Worm (Caenorhabditis elegans) whole organism, L2 larva: ENCODE measurements around the gene T26A5.6.

Source experiments
- C34F6.9 ChIP-seq: fragments of 150-350 bp; optimal IDR thresholded peaks from 2 replicates; lab custom pipeline; 2014; ENCODE audit warnings: missing biosample characterization, missing genetic modification characterization
- F13H6.1 ChIP-seq: sonication (generic microtip); optimal IDR thresholded peaks from 2 replicates; lab custom pipeline; 2016; ENCODE audit warnings: missing genetic modification characterization, missing compliant biosample characterization
- R02D3.7 ChIP-seq: fragments of 150-350 bp; optimal IDR thresholded peaks from 2 replicates; lab custom pipeline; 2014; ENCODE audit warnings: missing biosample characterization, missing genetic modification characterization
- Y55F3AM.14 ChIP-seq: fragments of 200-800 bp; sonication (Bioruptor generic); optimal IDR thresholded peaks from 2 replicates; lab custom pipeline; 2018; ENCODE audit warnings: mild to moderate bottlenecking, missing genetic modification characterization, missing compliant biosample characterization
- ZK546.5 ChIP-seq: sonication (generic microtip); optimal IDR thresholded peaks from 2 replicates; lab custom pipeline; 2017; ENCODE audit warnings: missing biosample characterization, missing genetic modification characterization
- alr-1 ChIP-seq: fragments of 150-350 bp; optimal IDR thresholded peaks from 2 replicates; lab custom pipeline; 2014; ENCODE audit warnings: missing biosample characterization, missing genetic modification characterization
- aly-2 ChIP-seq: fragments of 150-350 bp; optimal IDR thresholded peaks from 2 replicates; lab custom pipeline; 2014; ENCODE audit warnings: missing biosample characterization, missing genetic modification characterization
- ama-1 ChIP-seq: fragments of 150-350 bp; optimal IDR thresholded peaks from 2 replicates; lab custom pipeline; 2018; ENCODE audit warnings: inconsistent platforms
- blmp-1 ChIP-seq: sonication (generic microtip); optimal IDR thresholded peaks from 2 replicates; lab custom pipeline; 2017; ENCODE audit warnings: missing genetic modification characterization, mild to moderate bottlenecking, missing compliant biosample characterization, antibody characterized with exemption, moderate library complexity; ENCODE audit not compliant: insufficient read depth
- ceh-16 ChIP-seq: fragments of 150-350 bp; optimal IDR thresholded peaks from 2 replicates; lab custom pipeline; 2014; ENCODE audit warnings: missing biosample characterization, missing genetic modification characterization
- crh-2 ChIP-seq: sonication (generic microtip); optimal IDR thresholded peaks from 2 replicates; lab custom pipeline; 2017; ENCODE audit warnings: missing biosample characterization, missing genetic modification characterization
- dmd-4 ChIP-seq: sonication (generic microtip); optimal IDR thresholded peaks from 2 replicates; lab custom pipeline; 2017; ENCODE audit warnings: missing biosample characterization, missing genetic modification characterization
- egl-27 ChIP-seq: sonication (generic microtip); optimal IDR thresholded peaks from 3 replicates; lab custom pipeline; 2017; ENCODE audit warnings: missing biosample characterization, missing genetic modification reagents, missing genetic modification characterization
- elt-3 ChIP-seq: sonication (generic microtip); optimal IDR thresholded peaks from 2 replicates; lab custom pipeline; 2017; ENCODE audit warnings: missing biosample characterization, missing genetic modification characterization
- fos-1 ChIP-seq: fragments of 150-350 bp; optimal IDR thresholded peaks from 2 replicates; lab custom pipeline; 2014; ENCODE audit warnings: missing biosample characterization, missing genetic modification characterization
- gmeb-1 ChIP-seq: fragments of 150-350 bp; optimal IDR thresholded peaks from 2 replicates; lab custom pipeline; 2014; ENCODE audit warnings: missing biosample characterization, missing genetic modification characterization
- lin-11 ChIP-seq: fragments of 150-350 bp; sonication (generic microtip); optimal IDR thresholded peaks from 2 replicates; lab custom pipeline; 2014; ENCODE audit warnings: missing biosample characterization, missing genetic modification characterization, inconsistent platforms, mixed read lengths
- lsy-2 ChIP-seq, 2 experiments: fragments of 150-350 bp in 1 of 2; sonication (generic microtip) in 1 of 2; optimal IDR thresholded peaks; 2 replicates each; lab custom pipeline; 2014 to 2017; ENCODE audit warnings: missing biosample characterization in 2 of 2, missing genetic modification characterization in 2 of 2
- mab-5 ChIP-seq: fragments of 150-350 bp; optimal IDR thresholded peaks from 2 replicates; lab custom pipeline; 2014; ENCODE audit warnings: missing biosample characterization, missing genetic modification characterization
- mbf-1 ChIP-seq: sonication (generic microtip); optimal IDR thresholded peaks from 2 replicates; lab custom pipeline; 2017; ENCODE audit warnings: missing biosample characterization, missing genetic modification characterization
- mdl-1 ChIP-seq, 2 experiments: fragments of 150-350 bp in 1 of 2; sonication (generic microtip) in 1 of 2; optimal IDR thresholded peaks; 2 replicates each; lab custom pipeline; 2017; ENCODE audit warnings: missing biosample characterization in 2 of 2, missing genetic modification characterization in 2 of 2
- nhr-11 ChIP-seq: fragments of 150-350 bp; optimal IDR thresholded peaks from 2 replicates; lab custom pipeline; 2014; ENCODE audit warnings: missing biosample characterization, missing genetic modification characterization
- nhr-12 ChIP-seq: fragments of 150-350 bp; optimal IDR thresholded peaks from 2 replicates; lab custom pipeline; 2014; ENCODE audit warnings: missing biosample characterization, missing genetic modification characterization
- nhr-129 ChIP-seq: fragments of 150-350 bp; optimal IDR thresholded peaks from 2 replicates; lab custom pipeline; 2014; ENCODE audit warnings: missing biosample characterization, missing genetic modification characterization
- nhr-21 ChIP-seq: fragments of 150-350 bp; optimal IDR thresholded peaks from 2 replicates; lab custom pipeline; 2014; ENCODE audit warnings: missing biosample characterization, missing genetic modification characterization
- nhr-237 ChIP-seq: fragments of 150-350 bp; optimal IDR thresholded peaks from 2 replicates; lab custom pipeline; 2014; ENCODE audit warnings: missing biosample characterization, missing genetic modification characterization
- nhr-25 ChIP-seq: fragments of 150-350 bp; sonication (generic microtip); optimal IDR thresholded peaks from 3 replicates; lab custom pipeline; 2014; ENCODE audit warnings: missing biosample characterization, missing genetic modification characterization
- nhr-6 ChIP-seq: fragments of 150-350 bp; optimal IDR thresholded peaks from 2 replicates; lab custom pipeline; 2014; ENCODE audit warnings: missing biosample characterization, missing genetic modification characterization
- nhr-77 ChIP-seq: fragments of 150-350 bp; optimal IDR thresholded peaks from 2 replicates; lab custom pipeline; 2014; ENCODE audit warnings: missing biosample characterization, missing genetic modification characterization
- sem-4 ChIP-seq: fragments of 150-350 bp; optimal IDR thresholded peaks from 2 replicates; lab custom pipeline; 2014; ENCODE audit warnings: missing biosample characterization, missing genetic modification reagents, missing genetic modification characterization
- sma-3 ChIP-seq: sonication (generic microtip); optimal IDR thresholded peaks from 2 replicates; lab custom pipeline; 2016; ENCODE audit warnings: missing genetic modification reagents, missing genetic modification characterization, missing compliant biosample characterization
- sma-9 ChIP-seq, 2 experiments: fragments of 150-350 bp in 1 of 2; sonication (generic microtip) in 1 of 2; optimal IDR thresholded peaks; 2 replicates each; lab custom pipeline; 2014 to 2016; ENCODE audit warnings: missing genetic modification characterization in 2 of 2, mild to moderate bottlenecking in 1 of 2, missing biosample characterization in 1 of 2, missing compliant biosample characterization in 1 of 2, missing genetic modification reagents in 1 of 2, moderate library complexity in 1 of 2
- snpc-4 ChIP-seq: fragments of 150-350 bp; optimal IDR thresholded peaks from 2 replicates; lab custom pipeline; 2014; ENCODE audit warnings: missing biosample characterization, missing genetic modification characterization
- unc-55 ChIP-seq: fragments of 150-350 bp; sonication (generic microtip); optimal IDR thresholded peaks from 3 replicates; lab custom pipeline; 2014; ENCODE audit warnings: missing biosample characterization, missing genetic modification reagents, missing genetic modification characterization
- zag-1 ChIP-seq: fragments of 150-350 bp; optimal IDR thresholded peaks from 2 replicates; lab custom pipeline; 2014; ENCODE audit warnings: missing biosample characterization, missing genetic modification characterization
- ztf-1 ChIP-seq: fragments of 200-800 bp; sonication (Bioruptor generic); conservative IDR thresholded peaks from 2 replicates; pipeline ENCODE4 v1.3.6; 2022; ENCODE audit warnings: missing genetic modification characterization, missing compliant biosample characterization
- ztf-11 ChIP-seq: sonication (generic microtip); optimal IDR thresholded peaks from 2 replicates; lab custom pipeline; 2017; ENCODE audit warnings: missing biosample characterization, missing genetic modification characterization
- ztf-4 ChIP-seq: fragments of 150-350 bp; optimal IDR thresholded peaks from 2 replicates; lab custom pipeline; 2014; ENCODE audit warnings: missing biosample characterization, missing genetic modification characterization

T26A5.6 gene

ce11 chrIII:6436308-6436707 lies 14.2 kb downstream of the T26A5.6 start, which contains the start of gene C05D11.1:
TSS of gene C05D11.1 (plus strand) at chrIII:6436608.
- TF ChIP-seq sma-3 (GFP tag; lab: Kevin White, UChicago) (no peak), ztf-4 (no peak), nhr-12 (no peak), mdl-1 (tag; optimal IDR thresholded peaks at IDR 0.05; lab: Kevin White, UChicago) (no peak), R02D3.7 (no peak), lsy-2 (tag; optimal IDR thresholded peaks at IDR 0.05; lab: Kevin White, UChicago) (no peak), egl-27 (tag; lab: Kevin White, UChicago) (no peak), Y55F3AM.14 (GFP tag; lab: Kevin White, UChicago) (no peak), alr-1 (tag; lab: Kevin White, UChicago) (no peak), ztf-11 (tag; lab: Kevin White, UChicago) (no peak), fos-1 (tag; lab: Kevin White, UChicago) (no peak)
- TF ChIP-seq, all 48 proteins: peak for 0

- TF ChIP-seq ztf-1 (no peak), nhr-77 (tag; lab: Kevin White, UChicago) (no peak), nhr-129 (tag; lab: Kevin White, UChicago) (no peak), lsy-2 (tag; optimal IDR thresholded peaks at IDR 0.05; lab: Kevin White, UChicago) (no peak), nhr-12 (no peak)
Measured at ce11 chrIII:6432939-6433338, 17.6 kb downstream of the T26A5.6 start, which contains the start of gene vps-16. TSS of gene vps-16 (plus strand) at chrIII:6433239.

- peak; percentile 75 for TF ChIP-seq sma-9 (GFP tag; optimal IDR thresholded peaks at IDR 0.05; lab: Kevin White, UChicago)
- TF ChIP-seq sma-9 (tag; optimal IDR thresholded peaks at IDR 0.05; lab: Kevin White, UChicago) = no peak
- peak; percentile 60 for TF ChIP-seq F13H6.1 (tag; lab: Kevin White, UChicago)
- peak; percentile 67 to 90 for TF ChIP-seq lsy-2 (tag; optimal IDR thresholded peaks at IDR 0.05; lab: Kevin White, UChicago)
- TF ChIP-seq C34F6.9 (tag; lab: Kevin White, UChicago) = peak; percentile 97
- TF ChIP-seq mdl-1 (tag; optimal IDR thresholded peaks at IDR 0.05; lab: Kevin White, UChicago) = no peak
- no peak for TF ChIP-seq Y55F3AM.14 (GFP tag; lab: Kevin White, UChicago)
- TF ChIP-seq snpc-4 (tag; lab: Kevin White, UChicago) = no peak
- no peak for TF ChIP-seq ama-1 (lab: Kevin White, UChicago)
- TF ChIP-seq nhr-6 (tag; lab: Kevin White, UChicago) = peak; percentile 58
- peak; percentile 83 for TF ChIP-seq sem-4 (tag; lab: Kevin White, UChicago)
- no peak for TF ChIP-seq nhr-25
- peak; percentile 31 for TF ChIP-seq zag-1 (tag; lab: Kevin White, UChicago)
- TF ChIP-seq ztf-1 = no peak
- peak; percentile 47 for TF ChIP-seq nhr-21 (tag; lab: Kevin White, UChicago)
- no peak for TF ChIP-seq ceh-16 (tag; lab: Kevin White, UChicago)
- no peak for TF ChIP-seq aly-2 (tag; lab: Kevin White, UChicago)
- no peak for TF ChIP-seq mbf-1 (tag; lab: Kevin White, UChicago)
- peak; percentile 65 for TF ChIP-seq sma-3 (GFP tag; lab: Kevin White, UChicago)
- TF ChIP-seq nhr-77 (tag; lab: Kevin White, UChicago) = no peak
- TF ChIP-seq nhr-11 (tag; lab: Kevin White, UChicago) = peak; percentile 6
- TF ChIP-seq egl-27 (tag; lab: Kevin White, UChicago) = peak; percentile 13
- TF ChIP-seq nhr-129 (tag; lab: Kevin White, UChicago) = peak; percentile 74
- peak; percentile 60 for TF ChIP-seq fos-1 (tag; lab: Kevin White, UChicago)
- no peak for TF ChIP-seq elt-3
- peak; percentile 94 for TF ChIP-seq alr-1 (tag; lab: Kevin White, UChicago)
- TF ChIP-seq mab-5 = peak; percentile 64
- TF ChIP-seq dmd-4 (tag; lab: Kevin White, UChicago) = no peak
- TF ChIP-seq lin-11 (tag; lab: Kevin White, UChicago) = peak; percentile 37
- TF ChIP-seq ZK546.5 (tag; lab: Kevin White, UChicago) = no peak
- peak; percentile 38 for TF ChIP-seq ztf-4
- peak; percentile 71 for TF ChIP-seq gmeb-1 (tag; lab: Kevin White, UChicago)
- peak; percentile 97 for TF ChIP-seq unc-55 (GFP tag; lab: Kevin White, UChicago)
- no peak for TF ChIP-seq nhr-237 (tag; lab: Kevin White, UChicago)
- no peak for TF ChIP-seq blmp-1
- TF ChIP-seq ztf-11 (tag; lab: Kevin White, UChicago) = no peak
- peak; percentile 89 for TF ChIP-seq crh-2 (tag; lab: Kevin White, UChicago)
Measured at ce11 chrIII:6431766-6432228, 18.7 kb downstream of the T26A5.6 start, which contains the start of the genes mrps-17 and txdc-9. TSS of gene mrps-17 (minus strand) at chrIII:6431798. TSS of gene txdc-9 (plus strand) at chrIII:6432178.
